Worm (Caenorhabditis elegans): Measurements from ENCODE around the gene cest-19.

The cest-19 gene

DNA sequence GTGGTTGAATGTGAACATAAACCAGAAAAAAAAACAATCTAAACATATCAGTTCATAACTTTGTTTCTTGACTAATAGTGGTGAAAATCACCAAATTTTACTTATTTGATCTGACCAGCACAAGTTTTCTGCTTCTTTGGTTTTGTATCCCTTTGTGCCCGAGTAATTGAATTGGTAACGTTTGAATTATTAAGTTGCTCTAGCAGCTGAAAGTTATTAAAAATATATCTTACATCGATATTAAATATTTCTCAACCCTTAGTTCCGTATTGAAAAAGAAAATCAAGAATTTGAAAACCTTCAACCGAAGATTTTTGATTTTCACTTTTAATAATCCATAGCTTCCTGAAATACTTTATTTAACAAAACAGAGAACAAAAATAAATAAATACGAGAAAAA, 30.2 kb upstream of the cest-19 start (continued):
- TF ChIP-seq egl-18 (GFP tag; IDR thresholded peaks at IDR 0.05): no peak

- no peak for TF ChIP-seq ztf-25 (GFP tag; IDR thresholded peaks at IDR 0.05)
- no peak for TF ChIP-seq F33H1.4 (GFP tag; IDR thresholded peaks at IDR 0.05)
- TF ChIP-seq madf-3 (GFP tag; IDR thresholded peaks at IDR 0.05): no peak
- TF ChIP-seq cebp-2 (GFP tag; IDR thresholded peaks at IDR 0.05): 0 out of 2 replicates have a peak, but pooled peaks have one; percentile 21
These were observed 27.4 kb upstream of the cest-19 start, which contains the start of gene B0403.3 for ce11 chrX:7063236-7063635. Gene B0403.3, minus strand, starts transcription at chrX:7063336.

DNA sequence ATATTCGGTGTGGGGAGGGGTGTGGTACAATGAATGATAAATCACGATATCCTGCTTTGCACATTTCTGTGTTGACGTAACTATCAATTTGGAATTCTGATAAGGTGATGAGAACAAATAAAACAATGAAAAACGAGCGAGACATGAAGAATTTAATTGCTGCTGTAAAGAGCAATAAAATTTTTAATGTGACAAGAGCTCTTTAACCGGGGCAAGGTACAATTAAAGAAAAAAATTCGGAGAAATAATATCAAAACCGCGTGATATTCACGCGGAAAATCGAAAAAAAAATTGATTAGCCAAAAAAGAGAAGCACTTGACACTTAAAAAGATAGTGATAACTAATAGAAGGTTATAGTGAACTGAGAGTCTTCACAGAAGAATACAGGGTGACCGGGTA, 25.4 kb upstream of the cest-19 start:
- TF ChIP-seq F39B2.1 (GFP tag; IDR thresholded peaks at IDR 0.05): no peak
- TF ChIP-seq nhr-80 (tag; optimal IDR thresholded peaks at IDR 0.05): peak; percentile 21
- no peak for TF ChIP-seq egl-18 (GFP tag; IDR thresholded peaks at IDR 0.05)

- TF ChIP-seq bed-2 (GFP tag; IDR thresholded peaks at IDR 0.05): no peak
- no peak for TF ChIP-seq ztf-26 (tag; optimal IDR thresholded peaks at IDR 0.05)
- TF ChIP-seq lir-1 (GFP tag; conservative IDR thresholded peaks at IDR 0.05): no peak
- no peak for TF ChIP-seq nhr-120 (GFP tag; IDR thresholded peaks at IDR 0.05)
- no peak for TF ChIP-seq lsy-27 (tag; optimal IDR thresholded peaks at IDR 0.05; ENCODE audit: borderline replicate concordance, insufficient read depth)
- TF ChIP-seq F57A8.1 (GFP tag; optimal IDR thresholded peaks at IDR 0.05): no peak
- no peak for TF ChIP-seq F23B12.7 (tag; optimal IDR thresholded peaks at IDR 0.05; ENCODE audit: insufficient read depth)
- no peak for TF ChIP-seq sea-2 (GFP tag; IDR thresholded peaks at IDR 0.05)
- TF ChIP-seq sdz-38 (tag; optimal IDR thresholded peaks at IDR 0.05): no peak
- no peak for TF ChIP-seq snpc-1.1 (tag; optimal IDR thresholded peaks at IDR 0.05; ENCODE audit: insufficient read depth)
- no peak for TF ChIP-seq lsl-1 (GFP tag; optimal IDR thresholded peaks at IDR 0.05)
- no peak for TF ChIP-seq let-607 (tag; optimal IDR thresholded peaks at IDR 0.05)
- TF ChIP-seq dpff-1 (tag; optimal IDR thresholded peaks at IDR 0.05): no peak
- TF ChIP-seq Y67H2A.10 (GFP tag; conservative IDR thresholded peaks at IDR 0.05): no peak
- no peak for TF ChIP-seq nhr-179 (tag; optimal IDR thresholded peaks at IDR 0.05)
- no peak for TF ChIP-seq madf-10 (tag; optimal IDR thresholded peaks at IDR 0.05)
- TF ChIP-seq akir-1 (GFP tag; optimal IDR thresholded peaks at IDR 0.05): no peak
- no peak for TF ChIP-seq T07F8.4 (tag; optimal IDR thresholded peaks at IDR 0.05)
These were observed 21.5 kb upstream of the cest-19 start, which contains the start of gene B0403.5 for ce11 chrX:7057357-7057756. Gene B0403.5, plus strand, starts transcription at chrX:7057724.

ce11 chrX:7050290-7050689, 14.5 kb upstream of the cest-19 start, which contains the start of gene ubc-17:
Gene ubc-17, plus strand, starts transcription at chrX:7050590.
- TF ChIP-seq aptf-2 (GFP tag; conservative IDR thresholded peaks at IDR 0.05) (no peak), rec-8 (tag; optimal IDR thresholded peaks at IDR 0.05) (no peak), ceh-100 (GFP tag; IDR thresholded peaks at IDR 0.05) (no peak), nhr-120 (GFP tag; IDR thresholded peaks at IDR 0.05) (no peak), T26A5.8 (tag; optimal IDR thresholded peaks at IDR 0.05) (no peak), lin-26 (GFP tag; IDR thresholded peaks at IDR 0.05) (no peak), F57A8.1 (GFP tag; optimal IDR thresholded peaks at IDR 0.05) (no peak), tbx-9 (tag; optimal IDR thresholded peaks at IDR 0.05; ENCODE audit: borderline replicate concordance) (no peak), mel-28 (tag; optimal IDR thresholded peaks at IDR 0.05; ENCODE audit: borderline replicate concordance) (no peak), madf-10 (tag; optimal IDR thresholded peaks at IDR 0.05) (no peak), ztf-6 (GFP tag; IDR thresholded peaks at IDR 0.05) (no peak), ztf-28 (GFP tag; IDR thresholded peaks at IDR 0.05) (no peak), B0035.1 (tag; optimal IDR thresholded peaks at IDR 0.05) (no peak), pbrm-1 (GFP tag; IDR thresholded peaks at IDR 0.05) (no peak), akir-1 (GFP tag; optimal IDR thresholded peaks at IDR 0.05) (no peak), ztf-18 (tag; optimal IDR thresholded peaks at IDR 0.05) (no peak)
